Worm (Caenorhabditis elegans) whole organism, early embryonic: ENCODE data around the gene F21C10.7.

ENCODE experiments used
- B0310.2 ChIP-seq: sonication (generic microtip); optimal IDR thresholded peaks from 2 replicates; lab custom pipeline; 2016; ENCODE audit warnings: mild to moderate bottlenecking, missing genetic modification characterization, missing compliant biosample characterization
- F13C5.2 ChIP-seq: sonication (generic microtip); optimal IDR thresholded peaks from 2 replicates; lab custom pipeline; 2017; ENCODE audit warnings: mild to moderate bottlenecking, missing genetic modification characterization, inconsistent platforms, missing compliant biosample characterization
- aly-1 ChIP-seq: sonication (generic microtip); optimal IDR thresholded peaks from 2 replicates; lab custom pipeline; 2016; ENCODE audit warnings: missing genetic modification characterization, missing compliant biosample characterization
- ama-1 ChIP-seq: fragments of 150-350 bp; optimal IDR thresholded peaks from 2 replicates; lab custom pipeline; 2014
- ceh-13 ChIP-seq: fragments of 200-800 bp; sonication (Bioruptor generic); optimal IDR thresholded peaks from 2 replicates; lab custom pipeline; 2018; ENCODE audit warnings: mild to moderate bottlenecking, missing genetic modification characterization, missing compliant biosample characterization
- flt-1 ChIP-seq: fragments of 200-800 bp; sonication (Bioruptor generic); IDR thresholded peaks from 2 replicates; pipeline ENCODE4 v1.3.6; 2022; ENCODE audit warnings: missing genetic modification characterization, missing compliant biosample characterization
- hnd-1 ChIP-seq: sonication (generic microtip); optimal IDR thresholded peaks from 2 replicates; lab custom pipeline; 2016; ENCODE audit warnings: missing genetic modification characterization, missing compliant biosample characterization
- pes-1 ChIP-seq: fragments of 200-800 bp; sonication (Bioruptor generic); IDR thresholded peaks from 2 replicates; pipeline ENCODE4 v1.3.6; 2022; ENCODE audit warnings: missing genetic modification reagents, missing genetic modification characterization, missing compliant biosample characterization
- scrt-1 ChIP-seq: fragments of 200-800 bp; sonication (Bioruptor generic); IDR thresholded peaks from 2 replicates; pipeline ENCODE4 v1.3.6; 2022; ENCODE audit warnings: missing genetic modification characterization, missing compliant biosample characterization
- sea-1 ChIP-seq: fragments of 200-800 bp; sonication (Bioruptor generic); conservative IDR thresholded peaks from 2 replicates; pipeline ENCODE4 v1.3.6; 2022; ENCODE audit warnings: missing genetic modification characterization, missing compliant biosample characterization
- tbx-11 ChIP-seq: fragments of 200-800 bp; sonication (Bioruptor generic); IDR thresholded peaks from 2 replicates; pipeline ENCODE4 v1.3.6; 2022; ENCODE audit warnings: missing genetic modification characterization, missing compliant biosample characterization
- tbx-37 ChIP-seq: fragments of 200-800 bp; sonication (Bioruptor generic); conservative IDR thresholded peaks from 2 replicates; pipeline ENCODE4 v1.3.6; 2022; ENCODE audit warnings: missing genetic modification reagents, missing genetic modification characterization, missing compliant biosample characterization

ce11 chrV:9160224-9160886 is 47.8 kb downstream of the F21C10.7 start, which contains the start of gene col-144:
- TF ChIP-seq tbx-37 (GFP tag; lab: Robert Waterston, UW) (no peak), scrt-1 (GFP tag; lab: Robert Waterston, UW) (no peak), flt-1 (no peak), ama-1 (no peak), B0310.2 (tag; lab: Kevin White, UChicago) (no peak), aly-1 (tag; lab: Kevin White, UChicago) (no peak), hnd-1 (tag; lab: Kevin White, UChicago) (no peak), tbx-11 (GFP tag; lab: Robert Waterston, UW) (no peak), ceh-13 (GFP tag; lab: Kevin White, UChicago) (no peak), F13C5.2 (tag; lab: Kevin White, UChicago) (no peak), sea-1 (GFP tag; lab: Robert Waterston, UW) (no peak), pes-1 (GFP tag; lab: Robert Waterston, UW) (no peak)
